Fruit fly (Drosophila melanogaster) whole organism, embryonic: ENCODE measurements around the gene Dup99B.

Source experiments
- Awh ChIP-seq: fragments of 200-800 bp; sonication (Bioruptor generic); IDR thresholded peaks from 2 replicates; pipeline ENCODE4, ENCODE4 v1.3.6; 2022; ENCODE audit warnings: missing biosample characterization, missing genetic modification characterization
- CG10267 ChIP-seq: fragments of 200-800 bp; sonication (Bioruptor generic); optimal IDR thresholded peaks from 2 replicates; lab custom pipeline; 2018; ENCODE audit warnings: missing biosample characterization, mild to moderate bottlenecking, missing genetic modification characterization, moderate library complexity
- CG11085 ChIP-seq: fragments of 200-800 bp; sonication (Bioruptor generic); IDR thresholded peaks from 2 replicates; pipeline ENCODE4 v1.3.6; 2022; ENCODE audit warnings: missing biosample characterization, missing genetic modification characterization
- CG12391 ChIP-seq: fragments of 200-800 bp; sonication (Bioruptor generic); optimal IDR thresholded peaks from 3 replicates; lab custom pipeline; 2018; ENCODE audit warnings: missing biosample characterization, mild to moderate bottlenecking, missing genetic modification characterization, moderate library complexity
- CG14667 ChIP-seq: fragments of 200-800 bp; sonication (Bioruptor generic); IDR thresholded peaks from 2 replicates; pipeline ENCODE4 v1.3.6; 2022; ENCODE audit warnings: missing biosample characterization, missing genetic modification characterization
- CG15269 ChIP-seq: fragments of 200-800 bp; sonication (Bioruptor generic); optimal IDR thresholded peaks from 2 replicates; lab custom pipeline; 2018; ENCODE audit warnings: missing biosample characterization, mild to moderate bottlenecking, missing genetic modification characterization, moderate library complexity
- CG1529 ChIP-seq: fragments of 200-800 bp; sonication (Bioruptor generic); optimal IDR thresholded peaks from 3 replicates; lab custom pipeline; 2018; ENCODE audit warnings: missing biosample characterization, missing genetic modification characterization
- CG1602 ChIP-seq: fragments of 200-800 bp; sonication (Bioruptor generic); optimal IDR thresholded peaks from 3 replicates; lab custom pipeline; 2016; ENCODE audit warnings: missing biosample characterization, missing genetic modification characterization
- CG17568 ChIP-seq: fragments of 200-800 bp; sonication (Bioruptor generic); optimal IDR thresholded peaks from 2 replicates; lab custom pipeline; 2018; ENCODE audit warnings: missing biosample characterization, mild to moderate bottlenecking, missing genetic modification characterization, moderate library complexity
- CG18619 ChIP-seq: fragments of 200-800 bp; sonication (Bioruptor generic); optimal IDR thresholded peaks from 3 replicates; lab custom pipeline; 2017; ENCODE audit warnings: missing biosample characterization, mild to moderate bottlenecking, missing genetic modification characterization
- CG34422 ChIP-seq: fragments of 200-800 bp; sonication (Bioruptor generic); IDR thresholded peaks from 3 replicates; pipeline ENCODE4 v1.3.6; 2022; ENCODE audit warnings: missing biosample characterization, missing genetic modification characterization
- CG4360 ChIP-seq: fragments of 200-800 bp; sonication (Bioruptor generic); IDR thresholded peaks from 2 replicates; pipeline ENCODE4 v1.3.6; 2022; ENCODE audit warnings: missing biosample characterization, missing genetic modification characterization
- CG43689 ChIP-seq: fragments of 200-800 bp; sonication (Bioruptor generic); IDR thresholded peaks from 2 replicates; pipeline ENCODE4 v1.3.6; 2022; ENCODE audit warnings: missing biosample characterization, missing genetic modification characterization
- CG6254 ChIP-seq: fragments of 200-800 bp; sonication (Bioruptor generic); optimal IDR thresholded peaks from 3 replicates; lab custom pipeline; 2017; ENCODE audit warnings: mild to moderate bottlenecking, missing biosample characterization, missing genetic modification reagents, missing genetic modification characterization
- CG7839 ChIP-seq: fragments of 200-800 bp; sonication (Bioruptor generic); optimal IDR thresholded peaks from 3 replicates; lab custom pipeline; 2018; ENCODE audit warnings: missing biosample characterization, mild to moderate bottlenecking, missing genetic modification characterization, moderate library complexity
- CG7928 ChIP-seq: fragments of 200-800 bp; sonication (Bioruptor generic); optimal IDR thresholded peaks from 2 replicates; lab custom pipeline; 2017; ENCODE audit warnings: missing biosample characterization, mild to moderate bottlenecking, missing genetic modification characterization
- CG7987 ChIP-seq: fragments of 200-800 bp; sonication (Bioruptor generic); optimal IDR thresholded peaks from 2 replicates; lab custom pipeline; 2018; ENCODE audit warnings: missing biosample characterization, mild to moderate bottlenecking, missing genetic modification characterization, moderate library complexity
- CG8281 ChIP-seq: fragments of 200-800 bp; sonication (Bioruptor generic); optimal IDR thresholded peaks from 2 replicates; lab custom pipeline; 2018; ENCODE audit warnings: missing biosample characterization, mild to moderate bottlenecking, missing genetic modification characterization, moderate library complexity
- CG8290 ChIP-seq, 3 experiments: fragments of 200-800 bp; sonication (Bioruptor generic); optimal IDR thresholded peaks; 2 replicates each; lab custom pipeline; 2016 to 2019; ENCODE audit warnings: missing biosample characterization in 3 of 3, missing genetic modification characterization in 3 of 3, mild to moderate bottlenecking in 2 of 3, moderate library complexity in 1 of 3
- Chrac-16 ChIP-seq: fragments of 200-800 bp; sonication (Bioruptor generic); optimal IDR thresholded peaks from 3 replicates; lab custom pipeline; 2016; ENCODE audit warnings: missing biosample characterization, missing genetic modification characterization
- H2.0 ChIP-seq: fragments of 200-800 bp; sonication (Bioruptor generic); IDR thresholded peaks from 2 replicates; pipeline ENCODE4 v1.3.6; 2022; ENCODE audit warnings: missing biosample characterization, missing genetic modification characterization
- HLH4C ChIP-seq: fragments of 200-800 bp; sonication (Bioruptor generic); IDR thresholded peaks from 3 replicates; pipeline ENCODE4 v1.3.6; 2022; ENCODE audit warnings: missing biosample characterization, missing genetic modification characterization; ENCODE audit not compliant: partially characterized antibody
- Hand ChIP-seq: fragments of 200-800 bp; sonication (Bioruptor generic); optimal IDR thresholded peaks from 2 replicates; lab custom pipeline; 2017; ENCODE audit warnings: mild to moderate bottlenecking, missing biosample characterization, missing genetic modification reagents, missing genetic modification characterization
- NFAT ChIP-seq: fragments of 200-800 bp; sonication (Bioruptor generic); IDR thresholded peaks from 2 replicates; pipeline ENCODE4 v1.3.6; 2022; ENCODE audit warnings: missing biosample characterization, missing genetic modification characterization
- Nf-YA ChIP-seq: fragments of 200-800 bp; sonication (Bioruptor generic); IDR thresholded peaks from 2 replicates; pipeline ENCODE4 v1.3.6; 2022; ENCODE audit warnings: missing biosample characterization, missing genetic modification characterization
- NfI ChIP-seq: fragments of 200-800 bp; sonication (Bioruptor generic); optimal IDR thresholded peaks from 3 replicates; lab custom pipeline; 2018; ENCODE audit warnings: missing biosample characterization, mild to moderate bottlenecking, missing genetic modification characterization, moderate library complexity
- Sry-β ChIP-seq: fragments of 200-800 bp; sonication (Bioruptor generic); optimal IDR thresholded peaks from 2 replicates; lab custom pipeline; 2018; ENCODE audit warnings: missing biosample characterization, mild to moderate bottlenecking, missing genetic modification characterization, moderate library complexity
- Ssrp ChIP-seq: fragments of 200-800 bp; sonication (Bioruptor generic); optimal IDR thresholded peaks from 2 replicates; lab custom pipeline; 2018; ENCODE audit warnings: missing biosample characterization, mild to moderate bottlenecking, missing genetic modification characterization, moderate library complexity
- TFAM ChIP-seq: fragments of 200-800 bp; sonication (Bioruptor generic); optimal IDR thresholded peaks from 2 replicates; lab custom pipeline; 2017; ENCODE audit warnings: missing biosample characterization, missing genetic modification characterization, inconsistent platforms
- Tbp ChIP-seq: fragments of >200 bp; optimal IDR thresholded peaks from 2 replicates; lab custom pipeline; 2018; ENCODE audit warnings: missing biosample characterization, missing genetic modification characterization
- Xbp1 ChIP-seq: fragments of 200-800 bp; sonication (Bioruptor generic); optimal IDR thresholded peaks from 3 replicates; lab custom pipeline; 2016; ENCODE audit warnings: missing biosample characterization, mild to moderate bottlenecking, missing genetic modification characterization
- YL-1 ChIP-seq: fragments of 200-800 bp; sonication (Bioruptor generic); optimal IDR thresholded peaks from 3 replicates; lab custom pipeline; 2017; ENCODE audit warnings: missing biosample characterization, mild to moderate bottlenecking, missing genetic modification characterization
- al ChIP-seq: fragments of 200-800 bp; sonication (Bioruptor generic); IDR thresholded peaks from 2 replicates; pipeline ENCODE4 v1.3.6; 2022; ENCODE audit warnings: missing biosample characterization, missing genetic modification characterization
- ara ChIP-seq: fragments of 200-800 bp; sonication (Bioruptor generic); IDR thresholded peaks from 2 replicates; pipeline ENCODE4 v1.3.6; 2022; ENCODE audit warnings: missing biosample characterization, missing genetic modification characterization
- bbx ChIP-seq: fragments of 200-800 bp; sonication (Bioruptor generic); IDR thresholded peaks from 2 replicates; pipeline ENCODE4 v1.3.6; 2022; ENCODE audit warnings: missing biosample characterization, missing genetic modification characterization; ENCODE audit not compliant: partially characterized antibody
- cato ChIP-seq: fragments of 200-800 bp; sonication (Bioruptor generic); optimal IDR thresholded peaks from 2 replicates; lab custom pipeline; 2016; ENCODE audit warnings: missing biosample characterization, missing genetic modification characterization, borderline replicate concordance
- dan ChIP-seq: fragments of 200-800 bp; sonication (Bioruptor generic); IDR thresholded peaks from 2 replicates; pipeline ENCODE4 v1.3.6; 2022; ENCODE audit warnings: missing biosample characterization, missing genetic modification characterization
- dm ChIP-seq: fragments of 200-800 bp; sonication (Bioruptor generic); optimal IDR thresholded peaks from 3 replicates; lab custom pipeline; 2016; ENCODE audit warnings: missing biosample characterization, missing genetic modification characterization
- hb ChIP-seq: fragments of 200-800 bp; sonication (Bioruptor generic); IDR thresholded peaks from 3 replicates; pipeline ENCODE4 v1.3.6; 2022; ENCODE audit warnings: missing biosample characterization, missing genetic modification characterization; ENCODE audit not compliant: partially characterized antibody
- her ChIP-seq: fragments of 200-800 bp; sonication (Bioruptor generic); optimal IDR thresholded peaks from 2 replicates; lab custom pipeline; 2016; ENCODE audit warnings: missing biosample characterization, missing genetic modification characterization
- klu ChIP-seq: fragments of 200-800 bp; sonication (Bioruptor generic); IDR thresholded peaks from 2 replicates; pipeline ENCODE4 v1.3.6; 2022; ENCODE audit warnings: missing biosample characterization, missing genetic modification characterization
- lilli ChIP-seq: fragments of 200-800 bp; sonication (Bioruptor generic); optimal IDR thresholded peaks from 3 replicates; lab custom pipeline; 2016; ENCODE audit warnings: missing biosample characterization, missing genetic modification characterization
- lmd ChIP-seq: fragments of 200-800 bp; sonication (Bioruptor generic); IDR thresholded peaks from 2 replicates; pipeline ENCODE4 v1.3.6; 2022; ENCODE audit warnings: missing biosample characterization, missing genetic modification characterization
- lov ChIP-seq, 2 experiments: fragments of 200-800 bp in 1 of 2; fragments of >200 bp in 1 of 2; sonication (Bioruptor generic) in 1 of 2; IDR thresholded peaks in 1 of 2; optimal IDR thresholded peaks in 1 of 2; 2 replicates in 1 of 2; 3 replicates in 1 of 2; pipeline versions ENCODE4 v1.3.6 to Lab custom; 2017 to 2022; ENCODE audit warnings: missing biosample characterization in 1 of 2, missing genetic modification characterization in 1 of 2
- odd ChIP-seq: fragments of 200-800 bp; sonication (Bioruptor generic); optimal IDR thresholded peaks from 2 replicates; lab custom pipeline; 2017; ENCODE audit warnings: missing biosample characterization, mild to moderate bottlenecking, missing genetic modification characterization
- onecut ChIP-seq: fragments of 200-800 bp; sonication (Bioruptor generic); IDR thresholded peaks from 2 replicates; pipeline ENCODE4 v1.3.6; 2022; ENCODE audit warnings: missing biosample characterization, missing genetic modification characterization
- org-1 ChIP-seq: fragments of 200-800 bp; sonication (Bioruptor generic); optimal IDR thresholded peaks from 2 replicates; lab custom pipeline; 2017; ENCODE audit warnings: missing biosample characterization, missing genetic modification characterization
- pfk ChIP-seq: fragments of 200-800 bp; sonication (Bioruptor generic); optimal IDR thresholded peaks from 2 replicates; lab custom pipeline; 2018; ENCODE audit warnings: missing biosample characterization, mild to moderate bottlenecking, missing genetic modification characterization, moderate library complexity
- shn ChIP-seq: fragments of 200-800 bp; sonication (Bioruptor generic); optimal IDR thresholded peaks from 3 replicates; lab custom pipeline; 2016; ENCODE audit warnings: missing biosample characterization, missing genetic modification characterization
- stc ChIP-seq: fragments of 200-800 bp; sonication (Bioruptor generic); IDR thresholded peaks from 2 replicates; pipeline ENCODE4 v1.3.6; 2022; ENCODE audit warnings: missing biosample characterization, missing genetic modification characterization

Gene Dup99B

DNA sequence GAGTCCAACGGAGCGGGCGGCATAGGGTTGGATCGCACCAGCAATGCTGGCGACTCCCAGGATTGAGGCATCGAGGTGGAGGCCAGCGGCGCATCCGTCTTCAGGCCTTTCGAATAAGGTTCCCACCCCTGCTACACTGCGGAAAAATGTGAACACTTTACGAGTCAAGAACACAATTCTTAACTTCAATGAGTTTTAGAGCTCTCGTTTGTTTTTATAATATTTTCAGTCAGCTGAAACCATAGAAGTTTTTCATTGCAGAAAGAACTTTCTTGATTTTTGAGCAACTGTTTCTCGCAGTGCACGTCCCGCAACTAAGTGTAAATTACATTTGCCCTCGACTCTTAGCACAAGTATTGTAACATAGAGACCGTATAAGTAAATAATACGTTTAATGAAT is 18.8 kb downstream of the Dup99B start (continued):
- TF ChIP-seq CG12391 = peak; percentile 37
- no peak for TF ChIP-seq CG17568 (GFP tag; lab: Kevin White, UChicago)
- TF ChIP-seq stc (GFP tag; lab: Robert Waterston, UW) = no peak
- no peak for TF ChIP-seq CG1529 (GFP tag; lab: Kevin White, UChicago)
- 0 out of 2 replicates have a peak, but pooled peaks have one; percentile 15 for TF ChIP-seq CG4360 (GFP tag; lab: Robert Waterston, UW)
- TF ChIP-seq org-1 = no peak
- TF ChIP-seq H2.0 (GFP tag; lab: Robert Waterston, UW) = peak; percentile 40; the same call in 1 of the 2 replicates
- TF ChIP-seq NFAT (GFP tag; lab: Robert Waterston, UW) = no peak
- no peak for TF ChIP-seq lilli
- no peak for TF ChIP-seq al (GFP tag; lab: Robert Waterston, UW)
- TF ChIP-seq CG8281 (tag; lab: Kevin White, UChicago) = no peak
- TF ChIP-seq Hand (GFP tag; lab: Kevin White, UChicago) = no peak
- peak; percentile 13 for TF ChIP-seq CG7839 (tag; lab: Kevin White, UChicago)
- no peak for TF ChIP-seq CG7987 (GFP tag; lab: Kevin White, UChicago)
- no peak for TF ChIP-seq CG14667 (GFP tag; lab: Robert Waterston, UW)
- no peak for TF ChIP-seq bbx (GFP tag; lab: Robert Waterston, UW)
- peak; percentile 23 for TF ChIP-seq Xbp1
- TF ChIP-seq onecut (GFP tag; lab: Robert Waterston, UW) = no peak
- no peak for TF ChIP-seq TFAM (GFP tag; lab: Kevin White, UChicago)
- TF ChIP-seq CG1602 (GFP tag; lab: Kevin White, UChicago) = peak; percentile 18
- TF ChIP-seq Ssrp (tag; lab: Kevin White, UChicago) = peak; percentile 42
- TF ChIP-seq CG10267 (tag; lab: Kevin White, UChicago) = peak; percentile 42
- no peak for TF ChIP-seq odd
- no peak for TF ChIP-seq Nf-YA (GFP tag; lab: Robert Waterston, UW)
- TF ChIP-seq CG6254 (GFP tag; lab: Kevin White, UChicago) = no peak
- TF ChIP-seq Tbp = no peak
- no peak for TF ChIP-seq Awh
- peak; percentile 34 for TF ChIP-seq Chrac-16 (GFP tag; lab: Kevin White, UChicago)
- no peak for TF ChIP-seq shn (GFP tag; lab: Kevin White, UChicago)
- TF ChIP-seq cato = no peak
- no peak for TF ChIP-seq dm (GFP tag; lab: Kevin White, UChicago)
- no peak for TF ChIP-seq her
- peak; percentile 19; the same call in 1 of the 2 replicates for TF ChIP-seq lmd
- TF ChIP-seq CG18619 (GFP tag; lab: Kevin White, UChicago) = no peak
- no peak for TF ChIP-seq hb (GFP tag; lab: Robert Waterston, UW)
- no peak for TF ChIP-seq YL-1
- TF ChIP-seq CG11085 (GFP tag; lab: Robert Waterston, UW) = no peak
- no peak for TF ChIP-seq lov (optimal IDR thresholded peaks at IDR 0.05; lab: Kevin White, UChicago)
- TF ChIP-seq lov (GFP tag; IDR thresholded peaks at IDR 0.05; lab: Robert Waterston, UW) = no peak
- TF ChIP-seq CG7928 = no peak
- no peak for TF ChIP-seq NfI
- no peak for TF ChIP-seq klu (GFP tag; lab: Robert Waterston, UW)
- peak; percentile 18; the same call in 1 of the 2 replicates for TF ChIP-seq dan (GFP tag; lab: Robert Waterston, UW)
- TF ChIP-seq Sry-β (GFP tag; lab: Kevin White, UChicago) = no peak
- TF ChIP-seq CG8290 (GFP tag; optimal IDR thresholded peaks at IDR 0.05; lab: Kevin White, UChicago) = no peak
- no peak for TF ChIP-seq CG8290 (tag; optimal IDR thresholded peaks at IDR 0.05; lab: Kevin White, UChicago)
- no peak for TF ChIP-seq CG43689 (GFP tag; lab: Robert Waterston, UW)
- TF ChIP-seq CG15269 (tag; lab: Kevin White, UChicago) = no peak
- peak; percentile 38; the same call in 1 of the 2 replicates for TF ChIP-seq ara
- 0 out of 3 replicates have a peak, but pooled peaks have one; percentile 11 for TF ChIP-seq CG34422 (GFP tag; lab: Robert Waterston, UW)
- TF ChIP-seq pfk (GFP tag; lab: Kevin White, UChicago) = no peak
- TF ChIP-seq HLH4C (GFP tag; lab: Robert Waterston, UW) = no peak
